Fruit fly (Drosophila melanogaster): ENCODE data around the gene Ssl1.

dm6 chr3L:22898444-22898843 is 19.6 kb downstream of the Ssl1 start, which contains the start of gene CG11131:
- TF ChIP-seq CG10431 (GFP tag; optimal IDR thresholded peaks at IDR 0.05) (no peak), sens (GFP tag) (no peak)
